Worm (Caenorhabditis elegans) whole organism, L2 larva: ENCODE results near the gene Y32F6B.9.

ENCODE experiments used
- R02D3.7 ChIP-seq: fragments of 150-350 bp; optimal IDR thresholded peaks from 2 replicates; lab custom pipeline; 2014; ENCODE audit warnings: missing biosample characterization, missing genetic modification characterization
- ceh-82 ChIP-seq: fragments of 150-350 bp; optimal IDR thresholded peaks from 2 replicates; lab custom pipeline; 2014; ENCODE audit warnings: missing biosample characterization, missing genetic modification characterization
- gmeb-1 ChIP-seq: fragments of 150-350 bp; optimal IDR thresholded peaks from 2 replicates; lab custom pipeline; 2014; ENCODE audit warnings: missing biosample characterization, missing genetic modification characterization
- mdl-1 ChIP-seq, 2 experiments: fragments of 150-350 bp in 1 of 2; sonication (generic microtip) in 1 of 2; optimal IDR thresholded peaks; 2 replicates each; lab custom pipeline; 2017; ENCODE audit warnings: missing biosample characterization in 2 of 2, missing genetic modification characterization in 2 of 2
- nhr-21 ChIP-seq: fragments of 150-350 bp; optimal IDR thresholded peaks from 2 replicates; lab custom pipeline; 2014; ENCODE audit warnings: missing biosample characterization, missing genetic modification characterization
- unc-39 ChIP-seq: fragments of 150-350 bp; optimal IDR thresholded peaks from 2 replicates; lab custom pipeline; 2014; ENCODE audit warnings: missing biosample characterization, missing genetic modification characterization

ce11 chrV:10467659-10468058, 10.8 kb upstream of the Y32F6B.9 start:
- TF ChIP-seq ceh-82 (tag; lab: Kevin White, UChicago) (no peak), nhr-21 (tag; lab: Kevin White, UChicago) (no peak), gmeb-1 (tag; lab: Kevin White, UChicago) (no peak), mdl-1 (tag; optimal IDR thresholded peaks at IDR 0.05; lab: Kevin White, UChicago) (no peak), R02D3.7 (tag; lab: Kevin White, UChicago) (no peak), unc-39 (tag; lab: Kevin White, UChicago) (no peak)
